Worm (Caenorhabditis elegans): ENCODE data around the gene clik-2.

- TF ChIP-seq nhr-10 (tag; optimal IDR thresholded peaks at IDR 0.05) (no peak), mdl-1 (tag; optimal IDR thresholded peaks at IDR 0.05) (no peak), nhr-77 (tag; optimal IDR thresholded peaks at IDR 0.05) (no peak), unc-62 (GFP tag; optimal IDR thresholded peaks at IDR 0.05) (no peak), lin-11 (tag; optimal IDR thresholded peaks at IDR 0.05) (no peak), egl-27 (tag; optimal IDR thresholded peaks at IDR 0.05) (no peak), aly-2 (tag; optimal IDR thresholded peaks at IDR 0.05) (no peak), zag-1 (tag; optimal IDR thresholded peaks at IDR 0.05) (no peak), lsy-2 (tag; optimal IDR thresholded peaks at IDR 0.05) (no peak), ama-1 (optimal IDR thresholded peaks at IDR 0.05) (no peak)
These were observed 21.5 kb downstream of the clik-2 start, which contains the start of gene F27D9.13 for ce11 chrX:7667394-7668089.

All from whole organism, L2 larva.